Worm (Caenorhabditis elegans): ENCODE results near the gene ref-2.
A peak's percentile ranks its signal among the peaks of the same experiment; 100 is the strongest.

Gene ref-2

ce11 chrX:7725615-7726014, 18.4 kb upstream of the ref-2 start, which contains the start of gene spp-14:
spp-14 (plus strand) TSS chrX:7725979.
- TF ChIP-seq klf-2 (GFP tag; conservative IDR thresholded peaks at IDR 0.05) (no peak), ztf-23 (GFP tag; IDR thresholded peaks at IDR 0.05) (no peak), tab-1 (GFP tag; IDR thresholded peaks at IDR 0.05) (no peak), ztf-29 (GFP tag; IDR thresholded peaks at IDR 0.05) (no peak), cog-1 (tag; optimal IDR thresholded peaks at IDR 0.05) (no peak), med-1 (GFP tag; optimal IDR thresholded peaks at IDR 0.05; ENCODE audit: insufficient read depth) (no peak), ref-1 (GFP tag; conservative IDR thresholded peaks at IDR 0.05) (no peak), T22C8.4 (GFP tag; IDR thresholded peaks at IDR 0.05) (no peak), flt-1 (GFP tag; IDR thresholded peaks at IDR 0.05) (no peak)

ce11 chrX:7726351-7726750, 17.7 kb upstream of the ref-2 start:
- no peak for TF ChIP-seq flt-1 (GFP tag; IDR thresholded peaks at IDR 0.05)
- TF ChIP-seq ref-1 (GFP tag; conservative IDR thresholded peaks at IDR 0.05), result no peak
- TF ChIP-seq klf-2 (GFP tag; conservative IDR thresholded peaks at IDR 0.05), result no peak
- no peak for TF ChIP-seq ztf-29 (GFP tag; IDR thresholded peaks at IDR 0.05)

- no peak for TF ChIP-seq ztf-23 (GFP tag; IDR thresholded peaks at IDR 0.05)
- no peak for TF ChIP-seq flt-1 (GFP tag; IDR thresholded peaks at IDR 0.05)
Observed at ce11 chrX:7727601-7728000, 16.4 kb upstream of the ref-2 start, which contains the start of gene vit-1. vit-1 (plus strand) TSS chrX:7727889.

ce11 chrX:7733571-7733970, 10.5 kb upstream of the ref-2 start:
- TF ChIP-seq klf-2 (GFP tag; conservative IDR thresholded peaks at IDR 0.05) (no peak), cog-1 (tag; optimal IDR thresholded peaks at IDR 0.05) (no peak), tab-1 (GFP tag; IDR thresholded peaks at IDR 0.05) (no peak), med-1 (GFP tag; optimal IDR thresholded peaks at IDR 0.05; ENCODE audit: insufficient read depth) (no peak), ztf-23 (GFP tag; IDR thresholded peaks at IDR 0.05) (no peak), T22C8.4 (GFP tag; IDR thresholded peaks at IDR 0.05) (no peak), ztf-29 (GFP tag; IDR thresholded peaks at IDR 0.05) (no peak), flt-1 (GFP tag; IDR thresholded peaks at IDR 0.05) (no peak), ref-1 (GFP tag; conservative IDR thresholded peaks at IDR 0.05) (no peak)

DNA sequence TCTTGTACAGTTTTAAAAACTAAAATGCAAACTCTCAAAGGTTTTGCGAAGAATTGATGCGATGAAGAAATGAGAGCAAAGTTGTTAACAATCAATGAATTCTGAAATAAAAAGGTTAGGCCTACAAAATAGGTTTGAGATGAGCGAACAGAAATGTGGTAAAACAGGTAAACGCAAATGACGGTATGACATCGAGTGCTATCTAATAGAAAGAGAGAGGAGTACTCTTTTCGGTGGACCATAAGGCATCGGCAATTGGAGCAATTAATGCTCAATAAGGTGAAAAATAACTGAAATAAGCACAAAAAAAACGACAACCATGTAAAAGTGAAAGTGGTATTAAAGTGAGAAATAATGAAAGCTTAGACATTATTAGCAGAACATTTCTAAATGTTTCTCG, 7.9 kb upstream of the ref-2 start, which contains the start of gene set-12:
set-12 (minus strand) TSS at position 101 of the 400 bp plus-strand sequence.
- no peak for TF ChIP-seq ref-1 (GFP tag; conservative IDR thresholded peaks at IDR 0.05)
- TF ChIP-seq T22C8.4 (GFP tag; IDR thresholded peaks at IDR 0.05), result no peak
- no peak for TF ChIP-seq tab-1 (GFP tag; IDR thresholded peaks at IDR 0.05)

DNA sequence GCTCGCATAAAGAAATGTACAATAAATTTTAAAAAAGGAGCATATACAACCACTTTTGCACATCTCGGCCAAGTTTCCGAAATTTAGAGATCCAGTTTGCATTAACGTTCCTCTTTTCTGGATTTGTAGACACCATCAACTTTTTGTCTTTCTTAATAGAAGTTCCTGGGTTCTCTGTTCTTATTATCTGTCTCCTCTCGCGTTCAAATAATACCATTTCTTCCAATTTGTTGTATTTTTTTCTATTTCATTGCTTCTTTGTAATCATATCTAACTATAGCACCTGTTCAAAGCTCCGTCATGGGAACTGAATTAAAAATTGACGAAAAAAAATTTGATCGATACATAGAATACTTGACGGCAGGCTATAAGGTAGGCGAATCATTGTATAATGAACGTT, 4.7 kb upstream of the ref-2 start, which contains the start of gene K09F5.1:
K09F5.1 (plus strand) TSS at position 301 of the 400 bp plus-strand sequence.
- no peak for TF ChIP-seq ztf-23 (GFP tag; IDR thresholded peaks at IDR 0.05)
- no peak for TF ChIP-seq med-1 (GFP tag; optimal IDR thresholded peaks at IDR 0.05; ENCODE audit: insufficient read depth)
- no peak for TF ChIP-seq T22C8.4 (GFP tag; IDR thresholded peaks at IDR 0.05)
- TF ChIP-seq flt-1 (GFP tag; IDR thresholded peaks at IDR 0.05), result no peak
- TF ChIP-seq klf-2 (GFP tag; conservative IDR thresholded peaks at IDR 0.05), result no peak
- no peak for TF ChIP-seq ztf-29 (GFP tag; IDR thresholded peaks at IDR 0.05)
- no peak for TF ChIP-seq ref-1 (GFP tag; conservative IDR thresholded peaks at IDR 0.05)
- no peak for TF ChIP-seq tab-1 (GFP tag; IDR thresholded peaks at IDR 0.05)
- no peak for TF ChIP-seq cog-1 (tag; optimal IDR thresholded peaks at IDR 0.05)

- no peak for TF ChIP-seq ref-1 (GFP tag; conservative IDR thresholded peaks at IDR 0.05)
- no peak for TF ChIP-seq ztf-23 (GFP tag; IDR thresholded peaks at IDR 0.05)
Observed at ce11 chrX:7745386-7745785, 1.3 kb downstream of the ref-2 start.

DNA sequence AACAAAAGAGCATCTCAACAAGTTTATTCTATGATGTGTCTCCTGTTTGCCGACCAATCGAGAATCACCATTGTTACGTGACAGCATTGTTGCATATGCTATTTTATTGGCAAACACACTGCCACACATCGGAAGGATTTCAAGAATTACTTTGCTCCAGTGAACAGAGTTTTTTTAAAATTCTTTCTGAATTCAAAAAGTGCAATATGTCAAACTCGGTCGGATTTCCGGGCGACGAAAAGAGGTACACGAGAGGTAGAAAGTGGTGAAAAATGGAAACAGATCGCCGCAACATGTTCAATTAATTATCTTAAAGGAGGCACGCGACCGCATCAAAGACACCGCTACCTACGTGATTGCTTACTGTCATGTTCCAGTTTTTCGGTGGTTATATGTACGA, 6.0 kb downstream of the ref-2 start:
- TF ChIP-seq tab-1 (GFP tag; IDR thresholded peaks at IDR 0.05) (no peak), flt-1 (GFP tag; IDR thresholded peaks at IDR 0.05) (no peak), ref-1 (GFP tag; conservative IDR thresholded peaks at IDR 0.05) (no peak), med-1 (GFP tag; optimal IDR thresholded peaks at IDR 0.05; ENCODE audit: insufficient read depth) (no peak), klf-2 (GFP tag; conservative IDR thresholded peaks at IDR 0.05) (no peak), cog-1 (tag; optimal IDR thresholded peaks at IDR 0.05) (no peak)

- TF ChIP-seq flt-1 (GFP tag; IDR thresholded peaks at IDR 0.05) (no peak), T22C8.4 (GFP tag; IDR thresholded peaks at IDR 0.05) (no peak), klf-2 (GFP tag; conservative IDR thresholded peaks at IDR 0.05) (no peak), med-1 (GFP tag; optimal IDR thresholded peaks at IDR 0.05; ENCODE audit: insufficient read depth) (no peak), cog-1 (tag; optimal IDR thresholded peaks at IDR 0.05) (no peak), ref-1 (GFP tag; conservative IDR thresholded peaks at IDR 0.05) (no peak), tab-1 (GFP tag; IDR thresholded peaks at IDR 0.05) (no peak), ztf-23 (GFP tag; IDR thresholded peaks at IDR 0.05) (no peak), ztf-29 (GFP tag; IDR thresholded peaks at IDR 0.05) (no peak)
Observed at ce11 chrX:7752770-7753169, 8.7 kb downstream of the ref-2 start, which contains the start of gene deg-1. deg-1 (plus strand) TSS chrX:7753070.

ce11 chrX:7773714-7774318, 29.8 kb downstream of the ref-2 start:
- no peak for TF ChIP-seq T22C8.4 (GFP tag; IDR thresholded peaks at IDR 0.05)
- 0 out of 2 replicates have a peak, but pooled peaks have one; percentile 26 for TF ChIP-seq flt-1 (GFP tag; IDR thresholded peaks at IDR 0.05)
- no peak for TF ChIP-seq cog-1 (tag; optimal IDR thresholded peaks at IDR 0.05)
- TF ChIP-seq ztf-23 (GFP tag; IDR thresholded peaks at IDR 0.05), result 0 out of 2 replicates have a peak, but pooled peaks have one; percentile 10
- no peak for TF ChIP-seq med-1 (GFP tag; optimal IDR thresholded peaks at IDR 0.05; ENCODE audit: insufficient read depth)
- no peak for TF ChIP-seq ref-1 (GFP tag; conservative IDR thresholded peaks at IDR 0.05)
- no peak for TF ChIP-seq ztf-29 (GFP tag; IDR thresholded peaks at IDR 0.05)
- TF ChIP-seq klf-2 (GFP tag; conservative IDR thresholded peaks at IDR 0.05), result no peak
- TF ChIP-seq tab-1 (GFP tag; IDR thresholded peaks at IDR 0.05), result 0 out of 2 replicates have a peak, but pooled peaks have one; percentile 31
